Worm (Caenorhabditis elegans): ENCODE results near the gene ZK1248.15.
"Not testable (repeated sequence)": the region's sequence is repeated elsewhere in the genome, so short reads cannot be mapped to it uniquely, and the experiment has no call there.

The ZK1248.15 gene

ce11 chrII:5816346-5816745 lies 22.0 kb downstream of the ZK1248.15 start, which contains the start of gene ZK1248.20:
ZK1248.20 (plus strand) TSS chrII:5816646.
- no peak for TF ChIP-seq nhr-67 (tag; optimal IDR thresholded peaks at IDR 0.05)
- no peak for TF ChIP-seq elt-2 (tag; optimal IDR thresholded peaks at IDR 0.05)
- TF ChIP-seq eor-1 (tag; optimal IDR thresholded peaks at IDR 0.05): no peak
- no peak for TF ChIP-seq nhr-23 (tag; optimal IDR thresholded peaks at IDR 0.05)
- TF ChIP-seq nhr-12 (tag; optimal IDR thresholded peaks at IDR 0.05): no peak

ce11 chrII:5815382-5815781 lies 23.0 kb downstream of the ZK1248.15 start, which contains the start of gene wago-5:
wago-5 (minus strand) TSS chrII:5815482.
- not testable (repeated sequence) for TF ChIP-seq ztf-4 (tag; optimal IDR thresholded peaks at IDR 0.05); ztf-11 (tag; optimal IDR thresholded peaks at IDR 0.05); sea-2 (GFP tag; optimal IDR thresholded peaks at IDR 0.05)

ce11 chrII:5810230-5810629 lies 28.1 kb downstream of the ZK1248.15 start, which contains the start of the genes msp-64 and ZK1248.5:
msp-64 (minus strand) TSS chrII:5810330.
ZK1248.5 (plus strand) TSS chrII:5810514.
- no peak for TF ChIP-seq lsy-12 (tag; optimal IDR thresholded peaks at IDR 0.05)
- TF ChIP-seq nhr-43 (tag; optimal IDR thresholded peaks at IDR 0.05; ENCODE audit: poor library complexity, severe bottlenecking): no peak
- no peak for TF ChIP-seq egl-5 (tag; optimal IDR thresholded peaks at IDR 0.05)
- no peak for TF ChIP-seq egl-27 (tag; optimal IDR thresholded peaks at IDR 0.05)
- no peak for TF ChIP-seq ceh-9 (tag; optimal IDR thresholded peaks at IDR 0.05)
- TF ChIP-seq daf-12 (tag; optimal IDR thresholded peaks at IDR 0.05): no peak
- no peak for TF ChIP-seq R02D3.7 (tag; optimal IDR thresholded peaks at IDR 0.05)
- TF ChIP-seq sea-2 (GFP tag; optimal IDR thresholded peaks at IDR 0.05): no peak
- TF ChIP-seq nhr-77 (tag; optimal IDR thresholded peaks at IDR 0.05): no peak
- TF ChIP-seq mml-1 (tag; optimal IDR thresholded peaks at IDR 0.05): no peak
- TF ChIP-seq nhr-76 (tag; optimal IDR thresholded peaks at IDR 0.05): no peak
- TF ChIP-seq ceh-82 (tag; optimal IDR thresholded peaks at IDR 0.05): no peak
- TF ChIP-seq elt-2 (tag; optimal IDR thresholded peaks at IDR 0.05): no peak
- no peak for TF ChIP-seq unc-62 (GFP tag; optimal IDR thresholded peaks at IDR 0.05)
- no peak for TF ChIP-seq fkh-10 (GFP tag; optimal IDR thresholded peaks at IDR 0.05)

- no peak for TF ChIP-seq lsy-12 (tag; optimal IDR thresholded peaks at IDR 0.05)
- TF ChIP-seq ztf-11 (tag; optimal IDR thresholded peaks at IDR 0.05): no peak
- TF ChIP-seq tbx-2 (tag; optimal IDR thresholded peaks at IDR 0.05): no peak
- peak; percentile 63 for TF ChIP-seq pqm-1 (tag; optimal IDR thresholded peaks at IDR 0.05)
- peak; percentile 97 for TF ChIP-seq elt-2 (tag; optimal IDR thresholded peaks at IDR 0.05)
These were observed 31.8 kb downstream of the ZK1248.15 start for ce11 chrII:5806563-5806962.

- peak; percentile 86 for TF ChIP-seq elt-2 (tag; optimal IDR thresholded peaks at IDR 0.05)
- peak; percentile 9 for TF ChIP-seq ama-1 (optimal IDR thresholded peaks at IDR 0.05)
- no peak for TF ChIP-seq ceh-28 (tag; optimal IDR thresholded peaks at IDR 0.05)
- TF ChIP-seq pqm-1 (tag; optimal IDR thresholded peaks at IDR 0.05): peak; percentile 54
- no peak for TF ChIP-seq ceh-9 (tag; optimal IDR thresholded peaks at IDR 0.05)
- no peak for TF ChIP-seq nfya-1 (tag; optimal IDR thresholded peaks at IDR 0.05; ENCODE audit: insufficient read depth)
- TF ChIP-seq pha-4 (tag; optimal IDR thresholded peaks at IDR 0.05): peak; percentile 9
These were observed 33.0 kb downstream of the ZK1248.15 start, which contains the start of gene K05F1.10 for ce11 chrII:5805303-5805702. K05F1.10 (minus strand) TSS chrII:5805473.

ce11 chrII:5804288-5804687 lies 34.1 kb downstream of the ZK1248.15 start:
- TF ChIP-seq ama-1 (optimal IDR thresholded peaks at IDR 0.05) (no peak), egl-5 (tag; optimal IDR thresholded peaks at IDR 0.05) (no peak), nhr-43 (tag; optimal IDR thresholded peaks at IDR 0.05; ENCODE audit: poor library complexity, severe bottlenecking) (no peak), nhr-76 (tag; optimal IDR thresholded peaks at IDR 0.05) (no peak), ztf-4 (tag; optimal IDR thresholded peaks at IDR 0.05) (no peak), nhr-25 (tag; optimal IDR thresholded peaks at IDR 0.05) (no peak), lin-39 (tag; optimal IDR thresholded peaks at IDR 0.05) (no peak), pqm-1 (tag; optimal IDR thresholded peaks at IDR 0.05) (peak; percentile 25), nhr-23 (tag; optimal IDR thresholded peaks at IDR 0.05) (no peak), lsy-12 (tag; optimal IDR thresholded peaks at IDR 0.05) (no peak), tbx-2 (tag; optimal IDR thresholded peaks at IDR 0.05) (no peak), elt-2 (tag; optimal IDR thresholded peaks at IDR 0.05) (peak; percentile 93), ztf-11 (tag; optimal IDR thresholded peaks at IDR 0.05) (no peak), daf-12 (tag; optimal IDR thresholded peaks at IDR 0.05) (no peak), pha-4 (tag; optimal IDR thresholded peaks at IDR 0.05) (peak; percentile 8), unc-62 (GFP tag; optimal IDR thresholded peaks at IDR 0.05) (no peak), ceh-16 (tag; optimal IDR thresholded peaks at IDR 0.05) (no peak), egl-27 (tag; optimal IDR thresholded peaks at IDR 0.05) (no peak), fkh-10 (GFP tag; optimal IDR thresholded peaks at IDR 0.05) (no peak), snpc-4 (tag; optimal IDR thresholded peaks at IDR 0.05) (no peak), ceh-28 (tag; optimal IDR thresholded peaks at IDR 0.05) (no peak), fos-1 (tag; optimal IDR thresholded peaks at IDR 0.05) (no peak), eor-1 (tag; optimal IDR thresholded peaks at IDR 0.05) (no peak)
